Worm (Caenorhabditis elegans) whole organism, L3 larva: Measurements from ENCODE around the gene irld-29.

Source experiments
- aly-2 ChIP-seq: fragments of 150-350 bp; optimal IDR thresholded peaks from 2 replicates; lab custom pipeline; 2014; ENCODE audit warnings: missing biosample characterization, missing genetic modification characterization
- mdl-1 ChIP-seq: fragments of 150-350 bp; optimal IDR thresholded peaks from 2 replicates; lab custom pipeline; 2014; ENCODE audit warnings: missing biosample characterization, missing genetic modification characterization
- nhr-237 ChIP-seq: fragments of 150-350 bp; optimal IDR thresholded peaks from 2 replicates; lab custom pipeline; 2014; ENCODE audit warnings: missing biosample characterization, missing genetic modification characterization
- nhr-25 ChIP-seq: sonication (generic microtip); optimal IDR thresholded peaks from 2 replicates; lab custom pipeline; 2017; ENCODE audit warnings: missing biosample characterization, missing genetic modification characterization
- nhr-77 ChIP-seq: fragments of 150-350 bp; optimal IDR thresholded peaks from 2 replicates; lab custom pipeline; 2014; ENCODE audit warnings: missing biosample characterization, missing genetic modification characterization
- snpc-4 ChIP-seq: fragments of 150-350 bp; optimal IDR thresholded peaks from 2 replicates; lab custom pipeline; 2014; ENCODE audit warnings: missing biosample characterization, missing genetic modification characterization
- zag-1 ChIP-seq: fragments of 150-350 bp; optimal IDR thresholded peaks from 2 replicates; lab custom pipeline; 2014; ENCODE audit warnings: missing biosample characterization, missing genetic modification characterization

DNA sequence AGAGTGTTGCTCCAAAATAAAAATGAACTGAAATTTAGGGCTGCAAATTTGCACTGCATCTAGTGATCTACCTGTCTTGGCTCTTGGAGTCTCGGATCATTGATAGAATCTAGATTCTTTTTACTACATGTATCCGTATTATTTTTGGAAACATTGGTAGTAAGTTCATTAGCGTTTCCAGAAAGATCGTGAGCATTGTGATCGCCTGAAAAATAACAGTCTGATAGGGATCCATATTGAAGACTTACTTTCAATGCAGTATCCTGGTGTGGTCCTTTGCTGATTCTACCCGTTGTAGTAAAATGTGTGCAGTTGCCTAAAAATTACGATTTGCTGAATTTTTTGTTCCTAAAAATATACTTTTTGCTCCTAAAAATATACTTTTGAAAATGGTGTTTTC is 32.1 kb downstream of the irld-29 start:
- TF ChIP-seq nhr-237 (tag; lab: Kevin White, UChicago), result no peak
- TF ChIP-seq aly-2 (tag; lab: Kevin White, UChicago), result no peak
- no peak for TF ChIP-seq snpc-4
- no peak for TF ChIP-seq zag-1 (tag; lab: Kevin White, UChicago)
- no peak for TF ChIP-seq nhr-25
- no peak for TF ChIP-seq nhr-77 (tag; lab: Kevin White, UChicago)
- TF ChIP-seq mdl-1 (tag; lab: Kevin White, UChicago), result no peak
